Fruit fly (Drosophila melanogaster) Kc167 (cell line): ENCODE results near the gene Shawl.

Experiments used
- Myc ChIP-seq: fragments of >200 bp; optimal IDR thresholded peaks from 2 replicates; lab custom pipeline; 2017; ENCODE audit warnings: missing external identifiers
- Sin3A ChIP-seq: fragments of >200 bp; optimal IDR thresholded peaks from 2 replicates; lab custom pipeline; 2018; ENCODE audit warnings: missing external identifiers
- h ChIP-seq: fragments of >200 bp; optimal IDR thresholded peaks from 3 replicates; lab custom pipeline; 2018; ENCODE audit warnings: missing external identifiers
- insv ChIP-seq: fragments of >200 bp; optimal IDR thresholded peaks from 3 replicates; lab custom pipeline; 2018; ENCODE audit warnings: missing external identifiers
- psq ChIP-seq: fragments of >200 bp; optimal IDR thresholded peaks from 2 replicates; lab custom pipeline; 2017; ENCODE audit warnings: missing external identifiers
- ttk ChIP-seq: sonication (Bioruptor generic); optimal IDR thresholded peaks from 2 replicates; lab custom pipeline; 2017; ENCODE audit warnings: missing external identifiers

The Shawl gene

DNA sequence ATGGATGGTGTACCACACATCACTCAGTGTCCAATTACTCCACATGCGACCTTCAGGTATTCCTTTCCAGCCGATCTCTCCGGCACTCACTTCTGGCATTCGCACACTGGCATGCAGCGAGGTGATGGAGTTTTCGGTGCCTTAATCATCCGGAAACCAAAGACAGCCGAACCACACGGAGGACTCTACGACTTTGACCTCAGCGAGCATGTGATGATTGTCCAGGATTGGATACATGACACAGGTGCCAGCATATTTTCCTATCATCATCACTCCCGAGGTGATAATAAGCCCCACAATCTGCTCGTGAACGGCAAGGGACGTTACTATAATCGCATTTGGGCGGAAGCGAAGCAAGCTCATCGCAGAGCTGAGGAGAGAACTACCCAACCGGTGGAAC is 9.2 kb upstream of the Shawl start:
- TF ChIP-seq insv, result no peak
- no peak for TF ChIP-seq ttk
- TF ChIP-seq h (lab: Kevin White, UChicago), result no peak
- no peak for TF ChIP-seq Sin3A (lab: Kevin White, UChicago)
- TF ChIP-seq Myc, result no peak
- TF ChIP-seq psq, result no peak

DNA sequence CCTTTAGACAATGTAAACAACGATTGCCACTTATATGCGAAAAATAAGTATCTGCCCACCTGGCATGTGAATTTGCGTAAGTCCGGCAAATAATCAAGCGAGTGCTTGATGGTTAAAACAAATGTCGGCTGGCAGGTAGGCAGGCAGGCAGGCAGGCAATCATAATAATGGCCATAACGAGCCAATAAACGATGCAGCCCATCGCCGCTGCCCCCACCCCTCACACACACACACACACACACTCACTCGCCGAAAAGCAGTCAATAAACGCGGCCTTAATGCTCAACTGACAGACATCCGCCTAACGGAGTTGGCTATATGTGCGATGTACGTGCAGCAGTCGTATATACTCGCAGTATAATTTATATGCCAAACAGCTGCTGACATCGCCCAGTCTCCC is 6.4 kb upstream of the Shawl start:
- TF ChIP-seq Sin3A (lab: Kevin White, UChicago) (no peak), h (lab: Kevin White, UChicago) (no peak), psq (no peak), insv (no peak)

DNA sequence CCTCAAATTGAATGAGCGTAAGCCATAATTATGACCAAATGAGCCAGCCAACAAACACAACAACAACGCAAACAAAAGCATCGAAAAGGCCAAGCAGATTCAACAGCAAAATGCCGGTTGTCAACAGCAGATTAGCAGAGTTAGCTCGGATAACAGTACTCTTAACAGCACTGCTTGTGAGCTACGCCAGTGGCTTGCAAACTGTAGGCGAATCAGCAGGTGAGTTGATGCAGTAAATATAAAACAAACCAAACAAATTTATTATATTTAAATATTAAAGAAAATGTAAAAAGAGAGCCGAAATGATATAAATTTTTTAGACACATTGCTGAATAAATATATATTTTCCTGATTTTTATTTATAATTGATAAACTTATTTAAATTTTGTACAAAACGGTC is 5.7 kb upstream of the Shawl start:
- TF ChIP-seq Myc (no peak), Sin3A (lab: Kevin White, UChicago) (no peak), ttk (no peak), insv (no peak), psq (no peak), h (lab: Kevin White, UChicago) (no peak)

DNA sequence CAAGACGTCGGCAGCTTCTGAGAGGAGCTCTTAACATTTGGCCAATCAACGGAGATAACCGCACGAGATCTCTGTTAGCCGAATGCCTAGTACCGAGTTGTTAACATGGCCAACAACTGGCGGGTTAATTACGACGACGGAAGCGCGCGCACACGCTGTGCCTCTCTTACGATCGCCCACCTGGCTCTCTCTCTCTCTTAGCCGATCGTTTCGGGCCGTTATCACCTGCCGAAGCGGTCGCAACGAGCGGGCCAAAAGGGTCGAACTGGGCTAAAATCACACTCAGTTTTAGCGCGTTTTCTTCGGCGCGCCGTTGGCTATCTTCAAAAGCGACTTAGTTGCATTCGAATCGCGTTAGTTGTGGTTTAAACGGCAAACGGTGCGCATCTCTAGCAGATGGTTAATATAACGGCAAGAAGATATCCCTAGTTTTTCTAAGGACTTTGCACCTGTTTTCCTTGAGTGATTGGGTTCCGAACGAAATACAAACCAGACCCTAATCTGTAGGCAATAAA is 1.3 kb upstream of the Shawl start, which contains the start of gene Mco1:
Gene Mco1, plus strand, starts transcription at position 345 of the 515 bp plus-strand sequence.
- TF ChIP-seq ttk, result no peak
- no peak for TF ChIP-seq insv
- no peak for TF ChIP-seq Sin3A (lab: Kevin White, UChicago)
- TF ChIP-seq psq, result no peak
- TF ChIP-seq h (lab: Kevin White, UChicago), result no peak
- no peak for TF ChIP-seq Myc

DNA sequence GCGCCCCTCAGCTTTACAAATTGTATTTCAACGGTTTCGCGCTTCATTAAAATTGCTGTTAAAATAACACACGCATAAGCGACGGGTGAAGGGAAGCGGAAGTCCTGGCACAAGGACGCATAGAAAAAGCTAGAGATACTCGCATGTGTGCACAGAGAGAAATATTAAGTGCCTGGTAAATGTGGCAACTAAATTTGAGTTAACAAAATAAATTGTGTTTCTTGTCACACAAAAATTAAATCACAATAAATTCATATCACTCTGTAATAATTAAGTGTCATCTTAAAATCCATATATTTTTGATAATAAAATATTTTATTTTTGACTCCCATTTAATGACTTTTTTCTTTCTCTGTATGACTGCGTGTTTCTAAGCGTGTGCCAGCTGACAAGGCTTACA is 14.8 kb downstream of the Shawl start:
- TF ChIP-seq Myc, result no peak
- no peak for TF ChIP-seq Sin3A (lab: Kevin White, UChicago)
- TF ChIP-seq insv, result no peak
- no peak for TF ChIP-seq psq
- no peak for TF ChIP-seq ttk
- no peak for TF ChIP-seq h (lab: Kevin White, UChicago)

DNA sequence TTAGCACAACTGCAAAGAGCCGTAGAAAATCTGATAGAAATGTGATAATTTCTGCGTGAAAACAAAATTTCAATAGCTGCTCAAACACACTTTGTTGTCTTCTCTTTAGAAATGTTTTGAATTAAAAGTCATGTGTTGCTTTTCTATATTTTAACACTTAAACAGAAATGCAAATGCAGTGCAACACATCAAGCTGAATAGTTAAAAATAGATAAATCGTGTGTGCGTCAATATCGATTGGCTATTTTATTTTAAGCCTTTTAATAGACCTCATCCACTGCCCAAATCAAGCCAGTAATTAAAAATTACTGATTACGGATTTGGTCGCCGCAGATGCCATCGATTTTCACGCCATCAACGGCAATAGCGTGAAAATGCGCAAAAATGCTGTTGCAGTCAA is 17.1 kb downstream of the Shawl start, which contains the start of gene CG4438:
Gene CG4438, minus strand, starts transcription at position 101 of the 400 bp plus-strand sequence.
- TF ChIP-seq insv (no peak), Sin3A (lab: Kevin White, UChicago) (no peak), ttk (no peak), psq (no peak), Myc (no peak), h (lab: Kevin White, UChicago) (no peak)

DNA sequence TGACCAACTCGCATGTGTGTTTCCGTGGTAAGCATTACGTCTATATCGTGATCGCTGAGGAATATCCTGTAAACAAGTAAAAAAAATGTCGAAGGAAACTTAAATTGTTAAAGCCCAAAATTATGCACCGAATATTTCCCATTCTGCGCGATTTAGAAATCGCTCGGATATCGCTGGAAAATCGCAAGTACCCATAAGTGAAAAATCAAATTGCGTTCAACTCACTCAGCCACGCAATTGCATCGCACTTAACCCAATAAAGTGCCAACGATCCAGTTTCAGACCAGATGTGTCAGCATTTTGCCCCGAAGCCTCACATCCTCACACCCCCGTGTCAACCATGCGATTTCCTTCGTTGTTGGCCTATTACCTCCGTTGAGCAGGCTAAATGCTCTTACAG is 18.6 kb downstream of the Shawl start:
- TF ChIP-seq Myc (no peak), ttk (no peak), insv (no peak)

DNA sequence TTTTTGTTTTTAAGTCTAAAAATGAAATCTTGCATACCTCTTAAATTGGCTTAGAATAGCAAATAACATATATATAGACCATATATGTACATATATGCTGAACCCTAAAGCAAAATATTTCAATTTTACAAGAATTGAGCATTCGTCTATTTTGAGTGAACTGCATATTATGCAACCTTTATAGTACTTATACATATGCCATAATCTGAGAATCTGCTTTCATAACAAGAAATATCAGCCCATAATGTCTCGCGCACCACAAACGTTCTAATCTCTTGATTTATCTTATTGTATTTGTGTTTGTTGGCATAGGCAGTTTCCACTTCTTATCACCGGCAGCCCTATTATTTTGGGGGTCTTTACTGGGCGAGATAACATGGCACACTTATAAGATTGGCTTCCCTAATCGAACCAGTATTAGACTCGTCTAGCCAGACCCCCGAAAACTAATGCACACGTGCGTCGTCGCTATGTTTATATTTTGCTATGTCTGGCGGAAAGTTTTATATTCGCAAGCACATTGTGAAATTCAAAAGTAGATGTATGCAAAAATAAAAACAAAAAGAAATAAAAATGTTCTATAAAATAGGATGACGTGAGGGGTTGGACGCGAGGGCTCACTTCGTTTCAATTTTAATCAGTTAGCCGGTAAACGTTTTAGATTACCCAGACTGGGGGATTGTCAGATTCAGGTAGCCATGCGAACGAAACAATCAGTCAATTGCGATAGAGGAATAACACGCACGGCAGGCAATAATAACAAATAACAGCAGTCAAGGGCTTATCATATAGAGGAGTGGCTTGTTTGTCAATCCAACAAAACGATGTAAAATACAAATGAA is 25.8 kb downstream of the Shawl start:
- TF ChIP-seq psq (no peak), ttk (no peak), insv (no peak), h (lab: Kevin White, UChicago) (no peak), Myc (no peak), Sin3A (lab: Kevin White, UChicago) (no peak)

DNA sequence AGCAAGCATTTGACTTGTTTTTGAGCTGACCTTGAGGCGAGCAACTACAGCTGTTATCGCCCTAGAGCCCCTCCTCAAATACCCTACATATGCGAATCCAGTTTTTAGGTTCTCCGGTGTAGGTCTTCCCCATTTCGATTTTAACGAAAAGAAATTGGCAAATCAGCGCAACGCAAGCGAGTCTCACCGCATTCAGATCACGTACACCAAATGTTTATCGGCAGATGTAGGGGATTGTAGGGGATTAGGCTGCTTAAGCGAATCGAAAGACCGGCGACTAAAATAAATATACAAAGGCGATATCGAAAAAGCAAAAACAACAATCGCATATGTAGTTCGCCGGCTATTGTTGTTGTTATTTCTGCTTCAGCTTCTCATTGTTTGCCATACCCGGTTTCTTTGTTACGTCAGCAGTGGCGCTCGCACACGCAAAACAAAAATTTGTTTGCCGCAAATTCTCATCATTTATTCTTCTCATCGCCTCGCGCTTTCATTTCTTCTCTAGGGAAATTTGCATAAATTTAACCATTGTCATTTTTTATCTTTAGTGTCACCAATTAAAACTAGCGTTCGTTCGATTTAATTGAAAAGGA is 26.8 kb downstream of the Shawl start:
- no peak for TF ChIP-seq insv
- TF ChIP-seq psq, result no peak
- no peak for TF ChIP-seq Myc
- no peak for TF ChIP-seq h (lab: Kevin White, UChicago)
- TF ChIP-seq ttk, result no peak
- no peak for TF ChIP-seq Sin3A (lab: Kevin White, UChicago)

DNA sequence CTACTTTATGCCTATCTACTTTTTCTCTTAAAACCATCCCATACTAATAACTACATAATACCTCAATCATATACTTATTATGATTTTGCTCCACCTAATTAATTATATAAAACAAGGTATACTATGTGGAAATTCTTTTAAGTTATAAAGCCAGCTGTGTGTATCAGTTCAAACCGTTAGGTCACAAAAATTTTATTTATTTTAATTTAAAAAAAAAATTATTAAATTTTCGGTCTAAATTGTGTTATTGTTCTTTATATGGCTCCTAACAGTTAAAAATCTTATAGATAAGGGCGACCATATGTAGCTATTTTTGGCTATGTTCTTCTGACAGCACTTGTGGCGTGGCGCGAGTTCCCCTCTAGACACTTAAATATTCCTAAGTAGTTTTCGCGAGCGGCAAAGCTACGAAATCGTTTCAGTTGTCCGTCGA is 27.7 kb downstream of the Shawl start, which contains the start of gene Aldh:
Gene Aldh, plus strand, starts transcription at position 150 of the 433 bp plus-strand sequence.
- TF ChIP-seq h (lab: Kevin White, UChicago) (no peak), Sin3A (lab: Kevin White, UChicago) (no peak), ttk (no peak), insv (no peak), psq (no peak), Myc (no peak)

DNA sequence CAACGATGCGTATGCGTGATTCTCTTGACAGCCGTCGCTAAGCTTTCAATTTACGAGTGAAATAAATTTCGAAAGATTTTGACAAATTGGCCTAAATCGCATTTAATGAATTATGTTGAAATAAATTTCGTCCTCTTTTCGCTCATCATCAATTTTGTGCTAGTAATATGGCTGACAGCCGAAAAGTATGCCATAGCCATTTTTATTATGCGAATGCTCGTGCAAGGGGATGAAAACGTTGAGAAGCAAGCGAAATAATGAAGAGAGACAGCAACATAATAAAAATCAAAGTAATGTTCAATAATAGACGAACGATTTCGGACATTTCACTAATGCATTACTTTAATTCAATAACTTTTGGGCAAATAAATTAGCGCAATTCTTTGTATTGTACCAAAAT is 28.7 kb downstream of the Shawl start:
- no peak for TF ChIP-seq Myc
- no peak for TF ChIP-seq h (lab: Kevin White, UChicago)

DNA sequence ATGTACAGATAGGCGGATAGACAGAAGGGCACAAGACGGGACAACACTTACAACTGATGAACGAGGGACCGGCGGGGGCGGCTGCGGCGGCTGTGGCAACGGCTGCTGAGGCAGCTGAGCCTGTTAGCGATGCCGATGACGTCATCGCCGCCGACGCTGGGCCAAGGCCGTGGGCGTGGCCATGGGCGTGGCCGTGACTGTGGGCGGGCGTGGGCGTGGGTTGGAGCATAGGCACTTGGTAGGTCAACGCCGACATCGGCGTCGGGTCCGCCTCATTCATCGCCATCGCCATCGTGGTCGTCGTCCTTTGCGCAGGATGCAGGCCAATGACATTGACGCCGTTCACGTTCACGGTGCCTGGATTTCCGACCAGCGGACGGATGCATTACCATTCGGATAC is 37.2 kb downstream of the Shawl start:
- TF ChIP-seq h (lab: Kevin White, UChicago), result no peak
- no peak for TF ChIP-seq insv
- no peak for TF ChIP-seq Sin3A (lab: Kevin White, UChicago)
- TF ChIP-seq Myc, result no peak
- no peak for TF ChIP-seq psq
- TF ChIP-seq ttk, result no peak

DNA sequence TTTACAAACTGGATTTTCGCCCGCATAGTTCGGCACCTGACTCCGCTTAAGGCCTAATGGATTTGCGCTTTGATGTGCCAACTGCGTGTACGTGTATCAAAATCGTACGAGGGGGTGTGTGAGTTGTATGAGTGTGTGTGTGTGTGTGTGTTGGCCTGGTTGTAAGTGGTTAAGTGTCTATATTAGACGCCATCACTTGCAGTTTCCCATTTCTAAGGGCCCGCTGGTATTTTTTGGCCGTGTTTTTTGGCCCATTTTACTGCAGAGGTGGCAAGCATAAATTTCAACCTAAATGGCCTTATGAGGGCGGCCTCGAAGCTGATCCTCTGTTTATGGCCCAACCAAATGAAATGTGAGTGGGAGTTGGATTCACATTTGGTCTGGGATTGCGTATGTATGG is 45.2 kb downstream of the Shawl start:
- TF ChIP-seq Sin3A (lab: Kevin White, UChicago), result no peak
- no peak for TF ChIP-seq insv

DNA sequence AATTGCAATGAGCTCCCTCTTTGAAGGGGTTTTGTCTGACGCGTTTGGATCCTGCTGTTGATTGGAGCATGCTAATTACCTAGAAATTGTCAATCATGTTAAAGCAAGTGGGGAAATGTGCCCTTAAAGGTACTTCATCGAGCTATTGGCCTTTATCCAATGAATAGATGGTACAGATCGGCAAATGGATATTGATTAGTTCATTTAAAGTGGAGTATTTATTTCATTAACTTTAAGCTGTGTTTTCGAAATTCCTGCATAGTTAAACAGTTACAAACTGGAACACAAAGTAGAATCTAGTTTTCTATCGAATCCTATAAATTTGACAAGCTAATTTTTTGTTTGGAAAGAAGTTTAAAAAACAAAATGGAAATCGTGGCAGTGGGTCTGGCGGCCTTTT is 47.6 kb downstream of the Shawl start, which contains the start of gene CG34181:
Gene CG34181, plus strand, starts transcription at position 301 of the 400 bp plus-strand sequence.
- TF ChIP-seq ttk, result no peak
- no peak for TF ChIP-seq h (lab: Kevin White, UChicago)
- no peak for TF ChIP-seq Sin3A (lab: Kevin White, UChicago)
- TF ChIP-seq Myc, result no peak
- TF ChIP-seq psq, result no peak
- no peak for TF ChIP-seq insv
